Worm (Caenorhabditis elegans) whole organism, L4 larva: ENCODE results near the gene unc-26.

Experiments used
- D1046.2 ChIP-seq: fragments of 200-800 bp; sonication (Bioruptor generic); IDR thresholded peaks from 2 replicates; pipeline ENCODE4 v1.3.6; 2022; ENCODE audit warnings: missing genetic modification characterization, missing compliant biosample characterization
- F10B5.3 ChIP-seq: sonication (generic microtip); optimal IDR thresholded peaks from 2 replicates; lab custom pipeline; 2016; ENCODE audit warnings: mild to moderate bottlenecking, missing genetic modification characterization, missing compliant biosample characterization
- F49E8.2 ChIP-seq: sonication (generic microtip); optimal IDR thresholded peaks from 2 replicates; lab custom pipeline; 2016; ENCODE audit warnings: missing compliant biosample characterization, mild to moderate bottlenecking, missing genetic modification characterization, borderline replicate concordance
- T26A8.4 ChIP-seq: fragments of 200-800 bp; sonication (Bioruptor generic); IDR thresholded peaks from 2 replicates; pipeline ENCODE4 v1.3.6; 2022; ENCODE audit warnings: missing genetic modification characterization, missing compliant biosample characterization
- ZK546.5 ChIP-seq, 2 experiments: sonication (generic microtip); optimal IDR thresholded peaks; 2 replicates each; lab custom pipeline; 2017; ENCODE audit warnings: missing biosample characterization in 2 of 2, missing genetic modification characterization in 2 of 2
- aha-1 ChIP-seq: fragments of 150-350 bp; peaks from one replicate; lab custom pipeline; 2014; ENCODE audit warnings: missing biosample characterization, missing genetic modification characterization
- ceh-32 ChIP-seq: sonication (generic microtip); optimal IDR thresholded peaks from 2 replicates; lab custom pipeline; 2016; ENCODE audit warnings: mild to moderate bottlenecking, missing genetic modification characterization, missing compliant biosample characterization; ENCODE audit not compliant: poor library complexity
- ceh-82 ChIP-seq: sonication (generic microtip); optimal IDR thresholded peaks from 2 replicates; lab custom pipeline; 2017; ENCODE audit warnings: missing biosample characterization, missing genetic modification characterization
- ctbp-1 ChIP-seq: fragments of 200-800 bp; sonication (Bioruptor generic); IDR thresholded peaks from 2 replicates; pipeline ENCODE4 v1.3.6; 2022; ENCODE audit warnings: missing genetic modification reagents, missing genetic modification characterization, missing compliant biosample characterization
- daf-16 ChIP-seq, 3 experiments: sonication (generic microtip); optimal IDR thresholded peaks; 2 replicates each; lab custom pipeline; 2016 to 2017; ENCODE audit warnings: missing genetic modification characterization in 3 of 3, missing genetic modification reagents in 3 of 3, mild to moderate bottlenecking in 2 of 3, missing compliant biosample characterization in 2 of 3, missing biosample characterization in 1 of 3, moderate library complexity in 1 of 3
- dmd-8 ChIP-seq: fragments of 200-800 bp; sonication (Bioruptor generic); IDR thresholded peaks from 2 replicates; pipeline ENCODE4 v1.3.6; 2022; ENCODE audit warnings: missing genetic modification characterization, missing compliant biosample characterization
- dve-1 ChIP-seq: sonication (generic microtip); optimal IDR thresholded peaks from 2 replicates; lab custom pipeline; 2017; ENCODE audit warnings: antibody characterized with exemption, mild to moderate bottlenecking, missing genetic modification characterization, missing compliant biosample characterization; ENCODE audit not compliant: insufficient read depth
- egl-43 ChIP-seq: fragments of 200-800 bp; sonication (Bioruptor generic); IDR thresholded peaks from 2 replicates; pipeline ENCODE4 v1.3.6; 2022; ENCODE audit warnings: missing genetic modification reagents, missing genetic modification characterization, missing compliant biosample characterization
- fkh-10 ChIP-seq: fragments of 150-350 bp; optimal IDR thresholded peaks from 2 replicates; lab custom pipeline; 2014; ENCODE audit warnings: missing biosample characterization, missing genetic modification reagents, missing genetic modification characterization
- gei-8 ChIP-seq: fragments of 200-800 bp; sonication (Bioruptor generic); optimal IDR thresholded peaks from 2 replicates; lab custom pipeline; 2018; ENCODE audit warnings: mild to moderate bottlenecking, missing genetic modification characterization, missing compliant biosample characterization
- hif-1 ChIP-seq, 2 experiments: sonication (generic microtip); optimal IDR thresholded peaks; 2 replicates each; lab custom pipeline; 2016 to 2017; ENCODE audit warnings: missing compliant biosample characterization in 2 of 2, missing genetic modification characterization in 2 of 2, missing genetic modification reagents in 2 of 2, missing genotype in 2 of 2, mild to moderate bottlenecking in 1 of 2
- hmg-1.1 ChIP-seq: fragments of 200-800 bp; sonication (Bioruptor generic); IDR thresholded peaks from 2 replicates; pipeline ENCODE4 v1.3.6; 2022; ENCODE audit warnings: missing genetic modification reagents, missing genetic modification characterization, missing compliant biosample characterization
- lin-1 ChIP-seq: fragments of 200-800 bp; sonication (Bioruptor generic); IDR thresholded peaks from 2 replicates; pipeline ENCODE4 v1.3.6; 2022; ENCODE audit warnings: missing genetic modification reagents, missing genetic modification characterization, missing compliant biosample characterization
- lin-15B ChIP-seq: fragments of 150-350 bp; sonication (generic microtip); optimal IDR thresholded peaks from 3 replicates; lab custom pipeline; 2014; ENCODE audit warnings: missing biosample characterization, missing genetic modification characterization
- lin-38 ChIP-seq: fragments of 200-800 bp; sonication (Bioruptor generic); IDR thresholded peaks from 2 replicates; pipeline ENCODE4 v1.3.6; 2022; ENCODE audit warnings: missing genetic modification reagents, missing genetic modification characterization, missing compliant biosample characterization
- lin-39 ChIP-seq: fragments of 150-350 bp; optimal IDR thresholded peaks from 2 replicates; lab custom pipeline; 2014; ENCODE audit warnings: missing biosample characterization, missing genetic modification reagents, missing genetic modification characterization
- mdl-1 ChIP-seq, 2 experiments: fragments of 150-350 bp in 1 of 2; sonication (generic microtip) in 1 of 2; optimal IDR thresholded peaks; 2 replicates each; lab custom pipeline; 2014 to 2017; ENCODE audit warnings: missing biosample characterization in 2 of 2, missing genetic modification characterization in 2 of 2
- mxl-2 ChIP-seq: fragments of 200-800 bp; sonication (Bioruptor generic); conservative IDR thresholded peaks from 2 replicates; pipeline ENCODE4 v1.3.6; 2022; ENCODE audit warnings: missing genetic modification reagents, missing genetic modification characterization, missing compliant biosample characterization
- mxl-3 ChIP-seq: fragments of 200-800 bp; sonication (Bioruptor generic); optimal IDR thresholded peaks from 2 replicates; lab custom pipeline; 2018; ENCODE audit warnings: mild to moderate bottlenecking, missing genetic modification characterization, missing compliant biosample characterization
- nhr-237 ChIP-seq: sonication (generic microtip); optimal IDR thresholded peaks from 2 replicates; lab custom pipeline; 2017; ENCODE audit warnings: missing biosample characterization, missing genetic modification characterization
- nhr-41 ChIP-seq: fragments of 200-800 bp; sonication (Bioruptor generic); IDR thresholded peaks from 2 replicates; pipeline ENCODE4 v1.3.6; 2022; ENCODE audit warnings: missing genetic modification reagents, missing genetic modification characterization, missing compliant biosample characterization
- nhr-42 ChIP-seq: fragments of 200-800 bp; sonication (Bioruptor generic); IDR thresholded peaks from 2 replicates; pipeline ENCODE4 v1.3.6; 2022; ENCODE audit warnings: missing genetic modification characterization, missing compliant biosample characterization
- php-3 ChIP-seq: fragments of 200-800 bp; sonication (Bioruptor generic); IDR thresholded peaks from 2 replicates; pipeline ENCODE4 v1.3.6; 2022; ENCODE audit warnings: missing genetic modification reagents, missing genetic modification characterization, missing compliant biosample characterization
- rbr-2 ChIP-seq: sonication (generic microtip); optimal IDR thresholded peaks from 2 replicates; lab custom pipeline; 2016; ENCODE audit warnings: missing genotype, missing genetic modification characterization, missing compliant biosample characterization
- set-16 ChIP-seq: fragments of 200-800 bp; sonication (Bioruptor generic); IDR thresholded peaks from 2 replicates; pipeline ENCODE4 v1.3.6; 2022; ENCODE audit warnings: missing genetic modification reagents, missing genetic modification characterization, missing compliant biosample characterization
- skn-1 ChIP-seq: fragments of 150-350 bp; optimal IDR thresholded peaks from 2 replicates; lab custom pipeline; 2014; ENCODE audit warnings: missing biosample characterization, missing genetic modification characterization
- tag-97 ChIP-seq: fragments of 200-800 bp; sonication (Bioruptor generic); IDR thresholded peaks from 2 replicates; pipeline ENCODE4 v1.3.6; 2022; ENCODE audit warnings: missing genetic modification characterization, missing compliant biosample characterization
- unc-39 ChIP-seq: sonication (generic microtip); optimal IDR thresholded peaks from 2 replicates; lab custom pipeline; 2017; ENCODE audit warnings: missing biosample characterization, missing genetic modification characterization
- unc-62 ChIP-seq, 3 experiments: fragments of 150-350 bp in 1 of 3; sonication (generic microtip); optimal IDR thresholded peaks in 2 of 3; peaks in 1 of 3; 1 replicate in 1 of 3; 2 replicates in 2 of 3; lab custom pipeline; 2014 to 2017; ENCODE audit warnings: missing biosample characterization in 3 of 3, missing genetic modification characterization in 3 of 3, missing genetic modification reagents in 3 of 3, missing genotype in 1 of 3
- zag-1 ChIP-seq: fragments of 150-350 bp; optimal IDR thresholded peaks from 2 replicates; lab custom pipeline; 2014; ENCODE audit warnings: missing biosample characterization, missing genetic modification characterization
- zfp-2 ChIP-seq: sonication (generic microtip); optimal IDR thresholded peaks from 2 replicates; lab custom pipeline; 2016; ENCODE audit warnings: mild to moderate bottlenecking, missing genetic modification characterization, missing compliant biosample characterization
- zip-11 ChIP-seq: fragments of 200-800 bp; sonication (Bioruptor generic); IDR thresholded peaks from 2 replicates; pipeline ENCODE4 v1.3.6; 2022; ENCODE audit warnings: missing genetic modification characterization, missing compliant biosample characterization

The unc-26 gene

DNA sequence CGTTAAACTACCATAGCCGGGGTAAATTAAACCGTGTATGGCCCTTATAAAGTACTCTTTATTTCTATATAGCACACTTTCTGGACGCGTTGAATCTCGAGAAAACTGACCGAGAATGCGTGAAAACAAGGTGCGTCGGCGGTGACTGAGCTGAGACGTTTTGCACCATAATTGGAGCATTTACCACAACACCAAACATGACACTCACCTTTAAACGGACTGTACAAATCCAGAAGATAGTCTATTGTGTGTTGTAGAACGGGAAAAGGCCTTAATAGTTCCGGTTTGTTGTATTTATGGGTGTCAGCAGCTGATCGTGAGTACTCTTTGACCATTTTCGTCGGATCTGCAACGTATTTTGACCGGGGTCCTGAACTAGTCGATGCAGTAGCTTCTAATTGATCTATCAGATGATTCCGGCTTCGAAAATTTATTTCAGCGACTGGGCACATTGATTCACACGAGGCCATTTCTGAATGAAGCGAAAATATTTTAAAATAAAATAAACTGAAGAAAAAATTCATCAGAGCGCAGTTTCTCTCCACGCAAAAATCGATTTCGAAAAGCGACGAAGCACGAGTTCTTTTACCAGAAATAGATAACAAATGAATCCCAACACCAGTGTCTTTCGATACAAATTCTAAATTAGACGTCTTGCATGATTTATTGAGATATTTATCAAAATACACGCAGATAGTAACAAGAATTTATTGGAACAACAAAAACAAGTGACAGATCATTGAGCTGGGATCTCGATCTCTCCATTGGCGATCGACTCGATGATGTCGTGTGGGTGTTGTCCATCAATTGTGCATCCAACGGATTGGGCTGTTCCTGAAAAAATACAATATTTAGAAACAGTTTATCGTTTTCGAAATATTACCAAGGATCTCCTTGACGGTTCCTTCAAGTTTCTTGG, 33.1 kb downstream of the unc-26 start, which contains the start of gene tag-115 (continued):
- no peak for TF ChIP-seq rbr-2 (tag; lab: Kevin White, UChicago)
- no peak for TF ChIP-seq F10B5.3 (tag; lab: Kevin White, UChicago)
- TF ChIP-seq hif-1 (tag; optimal IDR thresholded peaks at IDR 0.05; lab: Kevin White, UChicago) = no peak
- no peak for TF ChIP-seq hmg-1.1 (GFP tag; lab: Robert Waterston, UW)
- no peak for TF ChIP-seq ceh-82 (tag; lab: Kevin White, UChicago)
- no peak for TF ChIP-seq nhr-41 (GFP tag; lab: Robert Waterston, UW)
- TF ChIP-seq unc-62 (GFP tag; optimal IDR thresholded peaks at IDR 0.05 in 1 of 2; lab: Kevin White, UChicago) = peak in 1 of 2 experiments; percentile 83
- no peak for TF ChIP-seq unc-62 (tag; optimal IDR thresholded peaks at IDR 0.05; lab: Kevin White, UChicago)
- TF ChIP-seq dve-1 (tag; lab: Kevin White, UChicago) = peak; percentile 39
- no peak for TF ChIP-seq gei-8
- no peak for TF ChIP-seq php-3 (GFP tag; lab: Robert Waterston, UW)
- no peak for TF ChIP-seq lin-15B (tag; lab: Kevin White, UChicago)
- peak; percentile 85 for TF ChIP-seq lin-38 (GFP tag; lab: Robert Waterston, UW)
- TF ChIP-seq set-16 (GFP tag; lab: Robert Waterston, UW) = no peak
- TF ChIP-seq ZK546.5 (tag; optimal IDR thresholded peaks at IDR 0.05; lab: Kevin White, UChicago) = no peak
- TF ChIP-seq lin-1 = peak; percentile 53; the same call in 1 of the 2 replicates
- peak; percentile 69 for TF ChIP-seq F49E8.2 (tag; lab: Kevin White, UChicago)
- no peak for TF ChIP-seq mxl-2 (GFP tag; lab: Robert Waterston, UW)
- TF ChIP-seq mxl-3 (GFP tag; lab: Kevin White, UChicago) = no peak
- TF ChIP-seq nhr-42 = no peak
- no peak for TF ChIP-seq ceh-32 (tag; lab: Kevin White, UChicago)
- no peak for TF ChIP-seq unc-39 (tag; lab: Kevin White, UChicago)
- TF ChIP-seq ctbp-1 (GFP tag; lab: Robert Waterston, UW) = no peak
- TF ChIP-seq daf-16 (GFP tag; optimal IDR thresholded peaks at IDR 0.05; lab: Kevin White, UChicago) = peak in 1 of 2 experiments; percentile 12
- TF ChIP-seq daf-16 (tag; optimal IDR thresholded peaks at IDR 0.05; lab: Kevin White, UChicago) = peak; percentile 33
- TF ChIP-seq nhr-237 = no peak
- TF ChIP-seq lin-39 = no peak
- no peak for TF ChIP-seq skn-1 (tag; lab: Kevin White, UChicago)
- TF ChIP-seq dmd-8 (GFP tag; lab: Robert Waterston, UW) = no peak
- TF ChIP-seq zfp-2 (tag; lab: Kevin White, UChicago) = no peak
- no peak for TF ChIP-seq mdl-1 (tag; optimal IDR thresholded peaks at IDR 0.05; lab: Kevin White, UChicago)
- TF ChIP-seq tag-97 (GFP tag; lab: Robert Waterston, UW) = no peak
- TF ChIP-seq fkh-10 = no peak

DNA sequence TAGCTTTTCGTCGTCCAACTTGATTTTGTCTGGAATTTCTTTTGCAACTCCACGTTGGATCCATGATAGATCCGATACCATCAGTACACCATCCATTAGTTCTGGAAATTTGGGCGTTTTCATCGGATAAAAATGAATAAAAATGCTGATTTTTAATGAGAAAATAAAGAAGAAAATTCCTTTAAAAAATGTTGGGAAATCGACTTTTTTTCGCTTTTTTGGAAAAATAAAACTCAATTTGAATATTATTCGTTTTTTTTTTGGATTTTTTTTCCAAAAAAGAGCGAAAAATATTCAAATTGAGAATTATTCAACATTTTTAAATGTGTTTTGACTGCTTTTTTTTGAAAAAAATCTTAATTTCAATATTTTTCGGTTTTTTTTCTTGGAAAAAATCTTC, 35.8 kb downstream of the unc-26 start, which contains the start of gene pwp-1:
pwp-1 (minus strand) TSS at position 101 of the 400 bp plus-strand sequence.
- no peak for TF ChIP-seq F10B5.3 (tag; lab: Kevin White, UChicago)
- TF ChIP-seq zip-11 (GFP tag; lab: Robert Waterston, UW) = no peak
- no peak for TF ChIP-seq egl-43
- no peak for TF ChIP-seq D1046.2 (GFP tag; lab: Robert Waterston, UW)
- TF ChIP-seq T26A8.4 (GFP tag; lab: Robert Waterston, UW) = no peak
- no peak for TF ChIP-seq zag-1 (tag; lab: Kevin White, UChicago)
- TF ChIP-seq nhr-42 = no peak
- TF ChIP-seq aha-1 = no peak
